Fruit fly (Drosophila melanogaster) whole organism, prepupa: ENCODE results near the gene CG10237.

Experiments
- CG3032 ChIP-seq: fragments of 200-800 bp; optimal IDR thresholded peaks from 2 replicates; lab custom pipeline; 2019; ENCODE audit warnings: missing biosample characterization, mild to moderate bottlenecking, missing genetic modification characterization, moderate library complexity
- Hr4 ChIP-seq: fragments of 200-800 bp; sonication (Bioruptor generic); optimal IDR thresholded peaks from 3 replicates; lab custom pipeline; 2016; ENCODE audit warnings: missing biosample characterization, missing genetic modification characterization

- TF ChIP-seq CG3032 (tag; lab: Kevin White, UChicago) (no peak), Hr4 (no peak)
Observed at dm6 chr2L:19421573-19421972, 21.0 kb downstream of the CG10237 start.
